Fruit fly (Drosophila melanogaster) whole organism, prepupa: ENCODE data around the gene slmb.

Source experiments
- Blimp-1 ChIP-seq: fragments of 200-800 bp; sonication (Bioruptor generic); optimal IDR thresholded peaks from 3 replicates; lab custom pipeline; 2017; ENCODE audit warnings: missing biosample characterization, missing genetic modification characterization, mild to moderate bottlenecking, moderate library complexity, missing genetic modification reagents
- CG10669 ChIP-seq: fragments of 200-800 bp; sonication (Bioruptor generic); optimal IDR thresholded peaks from 3 replicates; lab custom pipeline; 2018; ENCODE audit warnings: missing biosample characterization, mild to moderate bottlenecking, missing genetic modification characterization, moderate library complexity
- CG1621 ChIP-seq: fragments of 200-800 bp; sonication (Bioruptor generic); optimal IDR thresholded peaks from 3 replicates; lab custom pipeline; 2018; ENCODE audit warnings: missing biosample characterization, mild to moderate bottlenecking, missing genetic modification characterization
- CG34406 ChIP-seq: fragments of 200-800 bp; sonication (Bioruptor generic); optimal IDR thresholded peaks from 3 replicates; lab custom pipeline; 2016; ENCODE audit warnings: missing biosample characterization, missing genetic modification characterization
- CG6792 ChIP-seq: fragments of 200-800 bp; sonication (Bioruptor generic); optimal IDR thresholded peaks from 3 replicates; lab custom pipeline; 2016; ENCODE audit warnings: missing biosample characterization, missing genetic modification characterization
- CG8319 ChIP-seq: fragments of 200-800 bp; sonication (Bioruptor generic); optimal IDR thresholded peaks from 3 replicates; lab custom pipeline; 2016; ENCODE audit warnings: missing biosample characterization, missing genetic modification characterization
- Hr38 ChIP-seq: sonication (Bioruptor generic); optimal IDR thresholded peaks from 2 replicates; lab custom pipeline; 2016; ENCODE audit warnings: missing biosample characterization, missing genetic modification characterization
- Lpt ChIP-seq: fragments of 200-800 bp; sonication (Bioruptor generic); optimal IDR thresholded peaks from 3 replicates; lab custom pipeline; 2016; ENCODE audit warnings: missing biosample characterization, missing genetic modification characterization
- OdsH ChIP-seq: fragments of 200-800 bp; sonication (Bioruptor generic); optimal IDR thresholded peaks from 3 replicates; lab custom pipeline; 2016; ENCODE audit warnings: missing biosample characterization, missing genetic modification characterization
- Smox ChIP-seq: fragments of 200-800 bp; sonication (Bioruptor generic); optimal IDR thresholded peaks from 3 replicates; lab custom pipeline; 2016; ENCODE audit warnings: missing biosample characterization, missing genetic modification characterization
- fkh ChIP-seq: fragments of 200-800 bp; sonication (Bioruptor generic); optimal IDR thresholded peaks from 3 replicates; lab custom pipeline; 2017; ENCODE audit warnings: missing biosample characterization, mild to moderate bottlenecking, missing genetic modification characterization, moderate library complexity
- net ChIP-seq: fragments of 200-800 bp; sonication (Bioruptor generic); optimal IDR thresholded peaks from 3 replicates; lab custom pipeline; 2016; ENCODE audit warnings: missing biosample characterization, missing genetic modification characterization

DNA sequence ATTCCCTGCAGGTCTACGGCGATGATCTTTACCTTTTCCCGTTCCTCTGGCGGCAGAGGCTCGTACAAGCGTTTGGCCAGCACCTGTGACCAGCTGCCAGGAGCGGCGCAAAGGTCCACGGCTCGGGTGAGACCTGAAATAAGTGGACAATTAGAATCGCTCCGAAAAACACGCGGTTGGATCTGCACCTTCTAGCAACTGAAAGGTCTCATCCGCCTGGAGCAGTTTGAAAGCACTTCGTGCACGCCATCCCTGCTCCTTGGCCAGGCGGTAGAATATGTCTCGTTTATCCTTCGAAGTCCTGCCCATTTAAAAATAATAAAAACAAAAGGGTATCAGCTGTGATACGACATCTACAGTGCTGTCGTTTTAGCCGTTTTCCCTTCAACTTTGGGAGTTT is 6.2 kb upstream of the slmb start, which contains the start of gene Trm7-34:
- TF ChIP-seq fkh (GFP tag; lab: Kevin White, UChicago) (no peak), Hr38 (GFP tag; lab: Kevin White, UChicago) (no peak), CG10669 (GFP tag; lab: Kevin White, UChicago) (no peak), Blimp-1 (GFP tag; lab: Kevin White, UChicago) (no peak), CG8319 (no peak), CG1621 (no peak), net (GFP tag; lab: Kevin White, UChicago) (no peak), Lpt (GFP tag; lab: Kevin White, UChicago) (no peak), OdsH (no peak), CG34406 (GFP tag; lab: Kevin White, UChicago) (no peak), CG6792 (GFP tag; lab: Kevin White, UChicago) (no peak), Smox (GFP tag; lab: Kevin White, UChicago) (no peak)
